Worm (Caenorhabditis elegans): ENCODE data around the gene pph-2.

- TF ChIP-seq sea-1 (GFP tag; conservative IDR thresholded peaks at IDR 0.05) (no peak), tbx-11 (GFP tag; IDR thresholded peaks at IDR 0.05) (no peak), B0310.2 (tag; optimal IDR thresholded peaks at IDR 0.05) (no peak), flt-1 (GFP tag; IDR thresholded peaks at IDR 0.05) (no peak), ceh-13 (GFP tag; optimal IDR thresholded peaks at IDR 0.05) (no peak), ama-1 (optimal IDR thresholded peaks at IDR 0.05) (no peak), pes-1 (GFP tag; IDR thresholded peaks at IDR 0.05) (no peak), ets-7 (tag; optimal IDR thresholded peaks at IDR 0.05) (no peak), tra-4 (tag; optimal IDR thresholded peaks at IDR 0.05) (no peak)
Measured at ce11 chrIV:11855900-11856660, 21.5 kb downstream of the pph-2 start, which contains the start of gene ech-2.
